Worm (Caenorhabditis elegans) whole organism, L3 larva: Measurements from ENCODE around the gene C52B9.10.

Source experiments
- R02D3.7 ChIP-seq: fragments of 150-350 bp; optimal IDR thresholded peaks from 2 replicates; lab custom pipeline; 2014; ENCODE audit warnings: missing biosample characterization, missing genetic modification characterization
- ZK546.5 ChIP-seq: sonication (generic microtip); optimal IDR thresholded peaks from 2 replicates; lab custom pipeline; 2017; ENCODE audit warnings: missing biosample characterization, missing genetic modification characterization
- aly-2 ChIP-seq: fragments of 150-350 bp; optimal IDR thresholded peaks from 2 replicates; lab custom pipeline; 2014; ENCODE audit warnings: missing biosample characterization, missing genetic modification characterization
- ama-1 ChIP-seq: fragments of 150-350 bp; optimal IDR thresholded peaks from 2 replicates; lab custom pipeline; 2018
- ceh-82 ChIP-seq: fragments of 150-350 bp; optimal IDR thresholded peaks from 2 replicates; lab custom pipeline; 2014; ENCODE audit warnings: missing biosample characterization, missing genetic modification characterization
- ceh-9 ChIP-seq: sonication (generic microtip); optimal IDR thresholded peaks from 2 replicates; lab custom pipeline; 2018; ENCODE audit warnings: missing biosample characterization, missing genetic modification characterization
- daf-12 ChIP-seq: fragments of 150-350 bp; optimal IDR thresholded peaks from 2 replicates; lab custom pipeline; 2014; ENCODE audit warnings: missing biosample characterization, missing genetic modification reagents, missing genetic modification characterization
- egl-27 ChIP-seq: sonication (generic microtip); optimal IDR thresholded peaks from 4 replicates; lab custom pipeline; 2017; ENCODE audit warnings: missing biosample characterization, missing genetic modification reagents, missing genetic modification characterization
- egl-5 ChIP-seq: fragments of 150-350 bp; optimal IDR thresholded peaks from 2 replicates; lab custom pipeline; 2017; ENCODE audit warnings: missing biosample characterization, missing genetic modification reagents, missing genetic modification characterization, inconsistent platforms
- elt-2 ChIP-seq: sonication (generic microtip); optimal IDR thresholded peaks from 2 replicates; lab custom pipeline; 2016; ENCODE audit warnings: missing genetic modification reagents, mild to moderate bottlenecking, missing genetic modification characterization, missing compliant biosample characterization
- elt-3 ChIP-seq, 3 experiments: fragments of 150-350 bp in 1 of 3; sonication (generic microtip) in 2 of 3; optimal IDR thresholded peaks; 2 replicates in 2 of 3; 4 replicates in 1 of 3; lab custom pipeline; 2014 to 2017; ENCODE audit warnings: missing biosample characterization in 3 of 3, missing genetic modification characterization in 3 of 3
- eor-1 ChIP-seq, 2 experiments: fragments of 150-350 bp; optimal IDR thresholded peaks; 2 replicates each; lab custom pipeline; 2014 to 2018; ENCODE audit warnings: missing biosample characterization in 2 of 2, missing genetic modification characterization in 2 of 2
- fkh-10 ChIP-seq: sonication (generic microtip); optimal IDR thresholded peaks from 2 replicates; lab custom pipeline; 2017; ENCODE audit warnings: missing biosample characterization, missing genetic modification reagents, missing genetic modification characterization
- fkh-2 ChIP-seq: fragments of 150-350 bp; optimal IDR thresholded peaks from 2 replicates; lab custom pipeline; 2014; ENCODE audit warnings: missing biosample characterization, missing genetic modification reagents, missing genetic modification characterization
- hmg-11 ChIP-seq: sonication (generic microtip); optimal IDR thresholded peaks from 2 replicates; lab custom pipeline; 2016; ENCODE audit warnings: missing genetic modification characterization, missing compliant biosample characterization
- jun-1 ChIP-seq: fragments of 150-350 bp; optimal IDR thresholded peaks from 2 replicates; lab custom pipeline; 2014; ENCODE audit warnings: missing biosample characterization, missing genetic modification reagents, missing genetic modification characterization
- lin-15B ChIP-seq: fragments of 150-350 bp; optimal IDR thresholded peaks from 2 replicates; lab custom pipeline; 2014; ENCODE audit warnings: missing biosample characterization, missing genetic modification characterization
- lsy-12 ChIP-seq: sonication (generic microtip); optimal IDR thresholded peaks from 2 replicates; lab custom pipeline; 2016; ENCODE audit warnings: mild to moderate bottlenecking, missing genetic modification characterization, missing compliant biosample characterization
- mdl-1 ChIP-seq: fragments of 150-350 bp; optimal IDR thresholded peaks from 2 replicates; lab custom pipeline; 2014; ENCODE audit warnings: missing biosample characterization, missing genetic modification characterization
- nfya-1 ChIP-seq: sonication (generic microtip); optimal IDR thresholded peaks from 2 replicates; lab custom pipeline; 2017; ENCODE audit warnings: missing genetic modification characterization, mild to moderate bottlenecking, missing compliant biosample characterization, antibody characterized with exemption, moderate library complexity; ENCODE audit not compliant: insufficient read depth
- nhr-23 ChIP-seq: fragments of 150-350 bp; optimal IDR thresholded peaks from 2 replicates; lab custom pipeline; 2014; ENCODE audit warnings: missing biosample characterization, missing genetic modification reagents, missing genetic modification characterization
- nhr-25 ChIP-seq: sonication (generic microtip); optimal IDR thresholded peaks from 2 replicates; lab custom pipeline; 2017; ENCODE audit warnings: missing biosample characterization, missing genetic modification characterization
- nhr-43 ChIP-seq: sonication (generic microtip); optimal IDR thresholded peaks from 2 replicates; lab custom pipeline; 2016; ENCODE audit warnings: mild to moderate bottlenecking, missing genetic modification characterization, missing compliant biosample characterization; ENCODE audit not compliant: poor library complexity, severe bottlenecking
- pha-4 ChIP-seq: fragments of 150-350 bp; optimal IDR thresholded peaks from 2 replicates; lab custom pipeline; 2014; ENCODE audit warnings: missing biosample characterization, missing genetic modification reagents, missing genetic modification characterization
- pqm-1 ChIP-seq: fragments of 150-350 bp; optimal IDR thresholded peaks from 2 replicates; lab custom pipeline; 2017; ENCODE audit warnings: missing biosample characterization, missing genetic modification characterization, inconsistent platforms
- sea-2 ChIP-seq: fragments of 150-350 bp; sonication (generic microtip); optimal IDR thresholded peaks from 4 replicates; lab custom pipeline; 2014; ENCODE audit warnings: missing biosample characterization, missing genetic modification reagents, missing genetic modification characterization
- skn-1 ChIP-seq: fragments of 150-350 bp; optimal IDR thresholded peaks from 2 replicates; lab custom pipeline; 2014; ENCODE audit warnings: missing biosample characterization, missing genetic modification characterization
- snpc-4 ChIP-seq: fragments of 150-350 bp; optimal IDR thresholded peaks from 2 replicates; lab custom pipeline; 2014; ENCODE audit warnings: missing biosample characterization, missing genetic modification characterization
- unc-62 ChIP-seq: fragments of 150-350 bp; sonication (generic microtip); optimal IDR thresholded peaks from 4 replicates; lab custom pipeline; 2014; ENCODE audit warnings: missing biosample characterization, missing genetic modification reagents, missing genetic modification characterization
- zag-1 ChIP-seq: fragments of 150-350 bp; optimal IDR thresholded peaks from 2 replicates; lab custom pipeline; 2014; ENCODE audit warnings: missing biosample characterization, missing genetic modification characterization
- ztf-4 ChIP-seq: fragments of 150-350 bp; optimal IDR thresholded peaks from 2 replicates; lab custom pipeline; 2014; ENCODE audit warnings: missing biosample characterization, missing genetic modification characterization

Gene C52B9.10

DNA sequence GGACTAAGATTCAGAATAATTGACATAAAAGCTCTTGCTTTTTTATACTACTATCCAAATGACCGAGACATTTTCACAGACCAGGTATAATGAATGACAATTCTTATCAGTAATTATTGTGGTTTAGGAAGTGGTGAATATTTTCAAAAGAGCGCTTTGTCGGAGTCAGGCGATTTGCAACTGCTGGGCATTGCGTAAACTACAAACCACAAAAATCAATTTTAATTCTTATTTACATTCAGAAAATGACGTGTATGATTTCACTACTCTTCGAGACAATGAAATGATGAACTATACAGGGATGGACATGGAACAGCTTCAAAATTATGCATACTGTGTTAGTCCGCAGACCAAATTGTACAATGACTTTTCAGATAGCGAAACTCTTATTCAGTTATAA is 10.8 kb downstream of the C52B9.10 start:
- TF ChIP-seq elt-2 (tag; lab: Kevin White, UChicago) = peak; percentile 62
- peak; percentile 7 for TF ChIP-seq pha-4 (tag; lab: Kevin White, UChicago)
- no peak for TF ChIP-seq lin-15B (tag; lab: Kevin White, UChicago)
- peak; percentile 89 for TF ChIP-seq pqm-1 (tag; lab: Kevin White, UChicago)

DNA sequence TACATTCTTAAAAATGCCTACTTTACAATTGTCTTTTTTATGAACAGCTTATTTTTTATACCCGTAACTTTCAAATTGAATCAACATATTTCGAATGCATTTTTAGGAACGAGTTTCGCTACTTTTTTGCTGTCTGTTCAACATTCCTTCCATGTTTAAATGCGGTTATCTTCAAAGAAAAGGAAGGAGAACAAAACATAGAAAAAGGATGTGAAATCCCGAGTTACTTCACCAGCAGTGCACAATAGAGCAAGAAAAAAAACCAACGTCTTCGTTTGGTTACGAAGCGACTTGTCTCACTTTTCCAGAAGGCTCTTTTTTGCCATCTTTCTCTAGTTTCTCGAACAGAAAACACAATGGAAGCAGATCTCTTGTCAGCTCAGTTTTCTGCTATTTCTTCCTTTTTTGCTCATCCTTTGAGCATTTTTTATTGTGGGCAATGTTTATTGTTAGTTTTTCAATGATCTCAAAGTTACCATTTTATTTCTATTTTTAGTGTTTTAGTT is 12.0 kb downstream of the C52B9.10 start, which contains the start of gene cka-2:
Gene cka-2, plus strand, starts transcription at position 456 of the 506 bp plus-strand sequence.
- TF ChIP-seq R02D3.7 (tag; lab: Kevin White, UChicago) = no peak
- TF ChIP-seq pqm-1 (tag; lab: Kevin White, UChicago) = no peak
- TF ChIP-seq skn-1 = no peak
- no peak for TF ChIP-seq pha-4 (tag; lab: Kevin White, UChicago)
- TF ChIP-seq aly-2 (tag; lab: Kevin White, UChicago) = no peak
- TF ChIP-seq nfya-1 (tag; lab: Kevin White, UChicago) = peak; percentile 39
- no peak for TF ChIP-seq daf-12 (tag; lab: Kevin White, UChicago)
- peak; percentile 93 for TF ChIP-seq fkh-10
- TF ChIP-seq ama-1 (lab: Kevin White, UChicago) = no peak

- TF ChIP-seq mdl-1 (tag; lab: Kevin White, UChicago) = no peak
- TF ChIP-seq zag-1 = no peak
- TF ChIP-seq ceh-9 (tag; lab: Kevin White, UChicago) = no peak
- TF ChIP-seq ceh-82 (tag; lab: Kevin White, UChicago) = no peak
- TF ChIP-seq ztf-4 (tag; lab: Kevin White, UChicago) = no peak
- TF ChIP-seq lsy-12 (tag; lab: Kevin White, UChicago) = no peak
- no peak for TF ChIP-seq nhr-43 (tag; lab: Kevin White, UChicago)
- TF ChIP-seq nhr-23 (tag; lab: Kevin White, UChicago) = no peak
- TF ChIP-seq eor-1 (tag; optimal IDR thresholded peaks at IDR 0.05; lab: Kevin White, UChicago) = no peak
- no peak for TF ChIP-seq lin-15B (tag; lab: Kevin White, UChicago)
- TF ChIP-seq sea-2 (GFP tag; lab: Kevin White, UChicago) = no peak
- no peak for TF ChIP-seq egl-27 (tag; lab: Kevin White, UChicago)
- TF ChIP-seq elt-3 (tag; optimal IDR thresholded peaks at IDR 0.05; lab: Kevin White, UChicago) = no peak
- no peak for TF ChIP-seq skn-1
- TF ChIP-seq, all 47 proteins: peak for 0
Measured at ce11 chrX:4289805-4290204, 16.1 kb downstream of the C52B9.10 start.

ce11 chrX:4294957-4295356 is 21.2 kb downstream of the C52B9.10 start:
- peak; percentile 32 for TF ChIP-seq elt-2 (tag; lab: Kevin White, UChicago)
- no peak for TF ChIP-seq unc-62

- TF ChIP-seq ztf-4 (tag; lab: Kevin White, UChicago) (no peak), fkh-2 (tag; lab: Kevin White, UChicago) (no peak), egl-5 (tag; lab: Kevin White, UChicago) (no peak), mdl-1 (tag; lab: Kevin White, UChicago) (no peak), pqm-1 (tag; lab: Kevin White, UChicago) (no peak), ama-1 (lab: Kevin White, UChicago) (no peak), nhr-25 (tag; lab: Kevin White, UChicago) (no peak), unc-62 (no peak), hmg-11 (no peak), elt-3 (tag; optimal IDR thresholded peaks at IDR 0.05; lab: Kevin White, UChicago) (no peak), daf-12 (tag; lab: Kevin White, UChicago) (no peak), jun-1 (tag; lab: Kevin White, UChicago) (no peak), ZK546.5 (tag; lab: Kevin White, UChicago) (no peak), snpc-4 (tag; lab: Kevin White, UChicago) (no peak), lsy-12 (tag; lab: Kevin White, UChicago) (no peak), nhr-43 (tag; lab: Kevin White, UChicago) (no peak)
Measured at ce11 chrX:4295917-4296316, 22.2 kb downstream of the C52B9.10 start.
